Fruit fly (Drosophila melanogaster) whole organism, embryonic: ENCODE results near the gene CG5096.

ENCODE experiments used
- B-H2 ChIP-seq: fragments of 200-800 bp; sonication (Bioruptor generic); optimal IDR thresholded peaks from 2 replicates; lab custom pipeline; 2018; ENCODE audit warnings: missing biosample characterization, mild to moderate bottlenecking, missing genetic modification characterization
- CG12744 ChIP-seq: fragments of 200-800 bp; sonication (Bioruptor generic); optimal IDR thresholded peaks from 2 replicates; lab custom pipeline; 2016; ENCODE audit warnings: missing biosample characterization, missing genetic modification characterization
- CG13296 ChIP-seq: fragments of 200-800 bp; sonication (Bioruptor generic); optimal IDR thresholded peaks from 3 replicates; lab custom pipeline; 2018; ENCODE audit warnings: missing biosample characterization, mild to moderate bottlenecking, missing genetic modification characterization
- CG14014 ChIP-seq: fragments of 200-800 bp; sonication (Bioruptor generic); IDR thresholded peaks from 2 replicates; pipeline ENCODE4 v1.3.6; 2022; ENCODE audit warnings: missing biosample characterization, missing genetic modification characterization
- CG1792 ChIP-seq: fragments of 200-800 bp; sonication (Bioruptor generic); optimal IDR thresholded peaks from 2 replicates; lab custom pipeline; 2016; ENCODE audit warnings: missing biosample characterization, missing genetic modification characterization
- CG2202 ChIP-seq: fragments of 200-800 bp; sonication (Bioruptor generic); optimal IDR thresholded peaks from 2 replicates; lab custom pipeline; 2018; ENCODE audit warnings: missing biosample characterization, mild to moderate bottlenecking, missing genetic modification characterization
- CG7839 ChIP-seq: fragments of 200-800 bp; sonication (Bioruptor generic); optimal IDR thresholded peaks from 3 replicates; lab custom pipeline; 2018; ENCODE audit warnings: missing biosample characterization, mild to moderate bottlenecking, missing genetic modification characterization, moderate library complexity
- CG8089 ChIP-seq: fragments of 200-800 bp; sonication (Bioruptor generic); optimal IDR thresholded peaks from 3 replicates; lab custom pipeline; 2016; ENCODE audit warnings: missing biosample characterization, missing genetic modification characterization
- Chrac-16 ChIP-seq: fragments of 200-800 bp; sonication (Bioruptor generic); optimal IDR thresholded peaks from 3 replicates; lab custom pipeline; 2016; ENCODE audit warnings: missing biosample characterization, missing genetic modification characterization
- Hmr ChIP-seq: fragments of 200-800 bp; sonication (Bioruptor generic); optimal IDR thresholded peaks from 3 replicates; lab custom pipeline; 2017; ENCODE audit warnings: mild to moderate bottlenecking, missing biosample characterization, missing genetic modification reagents, missing genetic modification characterization
- Side ChIP-seq: fragments of 200-800 bp; sonication (Bioruptor generic); optimal IDR thresholded peaks from 2 replicates; lab custom pipeline; 2016; ENCODE audit warnings: missing biosample characterization, missing genetic modification characterization
- Usf ChIP-seq: fragments of 200-800 bp; sonication (Bioruptor generic); optimal IDR thresholded peaks from 2 replicates; lab custom pipeline; 2017; ENCODE audit warnings: missing genotype, missing biosample characterization, missing genetic modification characterization
- pum ChIP-seq: fragments of 200-800 bp; sonication (Bioruptor generic); optimal IDR thresholded peaks from 2 replicates; lab custom pipeline; 2016; ENCODE audit warnings: missing biosample characterization, missing genetic modification characterization
- run ChIP-seq: fragments of 200-800 bp; sonication (Bioruptor generic); optimal IDR thresholded peaks from 3 replicates; lab custom pipeline; 2018; ENCODE audit warnings: missing biosample characterization, mild to moderate bottlenecking, missing genetic modification characterization

- no peak for TF ChIP-seq Usf (GFP tag; lab: Kevin White, UChicago)
- no peak for TF ChIP-seq Chrac-16 (GFP tag; lab: Kevin White, UChicago)
- TF ChIP-seq Hmr = no peak
- no peak for TF ChIP-seq run (tag; lab: Kevin White, UChicago)
- no peak for TF ChIP-seq B-H2 (GFP tag; lab: Kevin White, UChicago)
- no peak for TF ChIP-seq CG2202 (tag; lab: Kevin White, UChicago)
- TF ChIP-seq Side (GFP tag; lab: Kevin White, UChicago) = no peak
- no peak for TF ChIP-seq pum
- TF ChIP-seq CG13296 (GFP tag; lab: Kevin White, UChicago) = no peak
- TF ChIP-seq CG14014 (GFP tag; lab: Robert Waterston, UW) = no peak
- TF ChIP-seq CG7839 (tag; lab: Kevin White, UChicago) = no peak
- TF ChIP-seq CG1792 = no peak
- no peak for TF ChIP-seq CG12744 (GFP tag; lab: Kevin White, UChicago)
- no peak for TF ChIP-seq CG8089
These were observed 19.5 kb upstream of the CG5096 start, which contains the start of the genes Cand1 and pim for dm6 chr2L:10362408-10363067.
